Fruit fly (Drosophila melanogaster) whole organism: ENCODE data around the gene Tet.

Source experiments
- CG8478 ChIP-seq: fragments of >200 bp; optimal IDR thresholded peaks from 2 replicates; lab custom pipeline; 2018; ENCODE audit warnings: inconsistent platforms
- Dll ChIP-seq: fragments of >200 bp; optimal IDR thresholded peaks from 2 replicates; lab custom pipeline; 2017
- pan ChIP-seq: fragments of >200 bp; optimal IDR thresholded peaks from 2 replicates; lab custom pipeline; 2017
- psq ChIP-seq: fragments of >200 bp; optimal IDR thresholded peaks from 2 replicates; lab custom pipeline; 2017

- TF ChIP-seq psq = no peak
- TF ChIP-seq pan = no peak
- no peak for TF ChIP-seq CG8478 (lab: Kevin White, UChicago)
- no peak for TF ChIP-seq Dll (lab: Kevin White, UChicago)
These were observed 96.3 kb downstream of the Tet start for dm6 chr3L:2782678-2783027.
